Fruit fly (Drosophila melanogaster): ENCODE data around the gene CG44158.

dm6 chr3R:18198518-18199118 is 10.0 kb upstream of the CG44158 start:
- peak; percentile 23 for TF ChIP-seq CG13204 (GFP tag; optimal IDR thresholded peaks at IDR 0.05)
- no peak for TF ChIP-seq CG34367 (tag; optimal IDR thresholded peaks at IDR 0.05)
- TF ChIP-seq Ets98B (GFP tag; IDR thresholded peaks at IDR 0.05): no peak
- TF ChIP-seq CG9948 (tag; optimal IDR thresholded peaks at IDR 0.05): no peak
- TF ChIP-seq fd96Ca (GFP tag; IDR thresholded peaks at IDR 0.05): no peak
